Worm (Caenorhabditis elegans): Measurements from ENCODE around the gene K07F5.22.

DNA sequence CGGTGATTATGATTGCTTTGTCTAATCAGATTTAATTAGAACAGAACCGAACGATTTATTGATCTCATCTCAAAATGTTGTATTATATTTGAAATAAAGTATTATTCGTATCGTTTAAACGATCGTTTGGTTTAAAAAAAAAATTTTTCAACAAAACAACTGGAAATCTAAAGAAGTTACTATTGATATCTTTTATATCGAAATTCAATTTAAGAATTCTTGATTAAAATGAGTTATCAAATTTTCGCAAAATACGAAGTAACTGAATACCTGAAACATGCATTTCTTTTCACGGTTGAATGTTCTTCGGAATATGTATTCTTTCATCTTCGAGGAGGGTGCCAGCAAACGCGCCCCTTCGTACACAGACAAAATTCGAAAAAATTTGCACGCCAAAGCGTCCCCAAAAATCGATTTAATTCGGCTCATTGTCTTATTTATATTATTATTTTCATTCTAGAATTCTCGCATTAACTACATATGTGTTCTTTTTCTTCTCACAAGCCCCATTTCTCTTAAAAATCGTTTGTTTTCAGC is 6.9 kb upstream of the K07F5.22 start, which contains the start of gene npp-1:
- TF ChIP-seq ama-1 (optimal IDR thresholded peaks at IDR 0.05) (no peak), lsy-2 (tag; optimal IDR thresholded peaks at IDR 0.05) (no peak), nhr-12 (tag; optimal IDR thresholded peaks at IDR 0.05) (no peak), nhr-129 (tag; optimal IDR thresholded peaks at IDR 0.05) (peak; percentile 61), elt-3 (tag; optimal IDR thresholded peaks at IDR 0.05) (no peak), ztf-4 (tag; optimal IDR thresholded peaks at IDR 0.05) (no peak), egl-27 (tag; optimal IDR thresholded peaks at IDR 0.05) (no peak), snpc-4 (tag; optimal IDR thresholded peaks at IDR 0.05) (no peak), elt-1 (tag; optimal IDR thresholded peaks at IDR 0.05) (no peak)
